Fruit fly (Drosophila melanogaster) whole organism, prepupa: ENCODE data around the gene CG13088.

ENCODE experiments used
- CG10631 ChIP-seq: fragments of 200-800 bp; sonication (Bioruptor generic); optimal IDR thresholded peaks from 2 replicates; lab custom pipeline; 2016; ENCODE audit warnings: missing biosample characterization, missing genetic modification characterization
- CG10669 ChIP-seq: fragments of 200-800 bp; sonication (Bioruptor generic); optimal IDR thresholded peaks from 3 replicates; lab custom pipeline; 2018; ENCODE audit warnings: missing biosample characterization, mild to moderate bottlenecking, missing genetic modification characterization, moderate library complexity
- CG15336 ChIP-seq: fragments of 200-800 bp; sonication (Bioruptor generic); IDR thresholded peaks from 2 replicates; pipeline ENCODE4 v1.3.6; 2022; ENCODE audit warnings: missing biosample characterization, missing genetic modification characterization
- CG3032 ChIP-seq: fragments of 200-800 bp; optimal IDR thresholded peaks from 2 replicates; lab custom pipeline; 2019; ENCODE audit warnings: missing biosample characterization, mild to moderate bottlenecking, missing genetic modification characterization, moderate library complexity
- CG6163 ChIP-seq: fragments of 200-800 bp; sonication (Bioruptor generic); IDR thresholded peaks from 3 replicates; pipeline ENCODE4 v1.3.6; 2022; ENCODE audit warnings: missing biosample characterization, missing genetic modification characterization
- CG6854 ChIP-seq: fragments of 200-800 bp; sonication (Bioruptor generic); optimal IDR thresholded peaks from 2 replicates; lab custom pipeline; 2017; ENCODE audit warnings: missing biosample characterization, mild to moderate bottlenecking, missing genetic modification characterization
- CG8319 ChIP-seq: fragments of 200-800 bp; sonication (Bioruptor generic); optimal IDR thresholded peaks from 3 replicates; lab custom pipeline; 2016; ENCODE audit warnings: missing biosample characterization, missing genetic modification characterization
- CG9139 ChIP-seq: fragments of 200-800 bp; sonication (Bioruptor generic); optimal IDR thresholded peaks from 3 replicates; lab custom pipeline; 2017; ENCODE audit warnings: missing biosample characterization, mild to moderate bottlenecking, missing genetic modification characterization
- Gug ChIP-seq: fragments of 200-800 bp; sonication (Bioruptor generic); IDR thresholded peaks from 2 replicates; pipeline ENCODE4 v1.3.6; 2022; ENCODE audit warnings: missing biosample characterization, missing genetic modification characterization
- Sox102F ChIP-seq: fragments of 200-800 bp; sonication (Bioruptor generic); optimal IDR thresholded peaks from 2 replicates; lab custom pipeline; 2016; ENCODE audit warnings: missing biosample characterization, mild to moderate bottlenecking, missing genetic modification characterization
- Sox14 ChIP-seq: fragments of 200-800 bp; sonication (Bioruptor generic); optimal IDR thresholded peaks from 3 replicates; lab custom pipeline; 2016; ENCODE audit warnings: missing biosample characterization, missing genetic modification characterization
- fd85E ChIP-seq: fragments of 200-800 bp; sonication (Bioruptor generic); optimal IDR thresholded peaks from 3 replicates; lab custom pipeline; 2016; ENCODE audit warnings: missing biosample characterization, missing genetic modification characterization
- spab ChIP-seq: fragments of 200-800 bp; sonication (Bioruptor generic); optimal IDR thresholded peaks from 2 replicates; lab custom pipeline; 2017; ENCODE audit warnings: missing biosample characterization, mild to moderate bottlenecking, missing genetic modification characterization, missing genetic modification reagents
- vri ChIP-seq: fragments of 200-800 bp; sonication (Bioruptor generic); optimal IDR thresholded peaks from 3 replicates; lab custom pipeline; 2016; ENCODE audit warnings: missing biosample characterization, mild to moderate bottlenecking, missing genetic modification characterization

- TF ChIP-seq CG15336 (GFP tag; lab: Robert Waterston, UW) (0 out of 2 replicates have a peak, but pooled peaks have one; percentile 26), CG3032 (tag; lab: Kevin White, UChicago) (peak; percentile 51), CG6163 (GFP tag; lab: Robert Waterston, UW) (peak; percentile 73), Sox102F (peak; percentile 71), fd85E (peak; percentile 7), CG10669 (GFP tag; lab: Kevin White, UChicago) (peak; percentile 62), Sox14 (GFP tag; lab: Kevin White, UChicago) (peak; percentile 69), CG9139 (GFP tag; lab: Kevin White, UChicago) (no peak), CG8319 (GFP tag; lab: Kevin White, UChicago) (peak; percentile 30), CG10631 (peak; percentile 59), Gug (GFP tag; lab: Robert Waterston, UW) (no peak), spab (GFP tag; lab: Kevin White, UChicago) (peak; percentile 57), CG6854 (no peak), vri (GFP tag; lab: Kevin White, UChicago) (peak; percentile 68)
These were observed 25.4 kb upstream of the CG13088 start, which contains the start of gene Agpat2 for dm6 chr2L:8463144-8464106.
